Worm (Caenorhabditis elegans) whole organism, L3 larva: ENCODE measurements around the gene Y26E6A.2.

Source experiments
- R02D3.7 ChIP-seq: fragments of 150-350 bp; optimal IDR thresholded peaks from 2 replicates; lab custom pipeline; 2014; ENCODE audit warnings: missing biosample characterization, missing genetic modification characterization
- ZK546.5 ChIP-seq: sonication (generic microtip); optimal IDR thresholded peaks from 2 replicates; lab custom pipeline; 2017; ENCODE audit warnings: missing biosample characterization, missing genetic modification characterization
- ama-1 ChIP-seq: fragments of 150-350 bp; optimal IDR thresholded peaks from 2 replicates; lab custom pipeline; 2018
- ceh-16 ChIP-seq: sonication (generic microtip); optimal IDR thresholded peaks from 2 replicates; lab custom pipeline; 2017; ENCODE audit warnings: missing biosample characterization, missing genetic modification characterization
- ceh-28 ChIP-seq: fragments of 150-350 bp; optimal IDR thresholded peaks from 2 replicates; lab custom pipeline; 2014; ENCODE audit warnings: missing biosample characterization, missing genetic modification reagents, missing genetic modification characterization
- ceh-82 ChIP-seq: fragments of 150-350 bp; optimal IDR thresholded peaks from 2 replicates; lab custom pipeline; 2014; ENCODE audit warnings: missing biosample characterization, missing genetic modification characterization
- daf-12 ChIP-seq: fragments of 150-350 bp; optimal IDR thresholded peaks from 2 replicates; lab custom pipeline; 2014; ENCODE audit warnings: missing biosample characterization, missing genetic modification reagents, missing genetic modification characterization
- egl-27 ChIP-seq: sonication (generic microtip); optimal IDR thresholded peaks from 4 replicates; lab custom pipeline; 2017; ENCODE audit warnings: missing biosample characterization, missing genetic modification reagents, missing genetic modification characterization
- egl-5 ChIP-seq: fragments of 150-350 bp; optimal IDR thresholded peaks from 2 replicates; lab custom pipeline; 2017; ENCODE audit warnings: missing biosample characterization, missing genetic modification reagents, missing genetic modification characterization, inconsistent platforms
- elt-1 ChIP-seq: fragments of 150-350 bp; optimal IDR thresholded peaks from 2 replicates; lab custom pipeline; 2014; ENCODE audit warnings: missing biosample characterization, missing genetic modification characterization
- elt-2 ChIP-seq: sonication (generic microtip); optimal IDR thresholded peaks from 2 replicates; lab custom pipeline; 2016; ENCODE audit warnings: missing genetic modification reagents, mild to moderate bottlenecking, missing genetic modification characterization, missing compliant biosample characterization
- elt-3 ChIP-seq, 3 experiments: fragments of 150-350 bp in 1 of 3; sonication (generic microtip) in 2 of 3; optimal IDR thresholded peaks; 2 replicates in 2 of 3; 4 replicates in 1 of 3; lab custom pipeline; 2014 to 2017; ENCODE audit warnings: missing biosample characterization in 3 of 3, missing genetic modification characterization in 3 of 3
- eor-1 ChIP-seq, 2 experiments: fragments of 150-350 bp; optimal IDR thresholded peaks; 2 replicates each; lab custom pipeline; 2014 to 2018; ENCODE audit warnings: missing biosample characterization in 2 of 2, missing genetic modification characterization in 2 of 2
- fkh-10 ChIP-seq: sonication (generic microtip); optimal IDR thresholded peaks from 2 replicates; lab custom pipeline; 2017; ENCODE audit warnings: missing biosample characterization, missing genetic modification reagents, missing genetic modification characterization
- fkh-2 ChIP-seq: fragments of 150-350 bp; optimal IDR thresholded peaks from 2 replicates; lab custom pipeline; 2014; ENCODE audit warnings: missing biosample characterization, missing genetic modification reagents, missing genetic modification characterization
- fos-1 ChIP-seq: fragments of 150-350 bp; optimal IDR thresholded peaks from 2 replicates; lab custom pipeline; 2014; ENCODE audit warnings: missing biosample characterization, missing genetic modification characterization
- hmg-11 ChIP-seq: sonication (generic microtip); optimal IDR thresholded peaks from 2 replicates; lab custom pipeline; 2016; ENCODE audit warnings: missing genetic modification characterization, missing compliant biosample characterization
- jun-1 ChIP-seq: fragments of 150-350 bp; optimal IDR thresholded peaks from 2 replicates; lab custom pipeline; 2014; ENCODE audit warnings: missing biosample characterization, missing genetic modification reagents, missing genetic modification characterization
- lin-15B ChIP-seq: fragments of 150-350 bp; optimal IDR thresholded peaks from 2 replicates; lab custom pipeline; 2014; ENCODE audit warnings: missing biosample characterization, missing genetic modification characterization
- lin-39 ChIP-seq: fragments of 150-350 bp; optimal IDR thresholded peaks from 2 replicates; lab custom pipeline; 2018; ENCODE audit warnings: missing biosample characterization, missing genetic modification reagents, missing genetic modification characterization
- lsy-12 ChIP-seq: sonication (generic microtip); optimal IDR thresholded peaks from 2 replicates; lab custom pipeline; 2016; ENCODE audit warnings: mild to moderate bottlenecking, missing genetic modification characterization, missing compliant biosample characterization
- mdl-1 ChIP-seq: fragments of 150-350 bp; optimal IDR thresholded peaks from 2 replicates; lab custom pipeline; 2014; ENCODE audit warnings: missing biosample characterization, missing genetic modification characterization
- mml-1 ChIP-seq: fragments of 150-350 bp; sonication (generic microtip); optimal IDR thresholded peaks from 3 replicates; lab custom pipeline; 2014; ENCODE audit warnings: missing biosample characterization, missing genetic modification characterization
- nfya-1 ChIP-seq: sonication (generic microtip); optimal IDR thresholded peaks from 2 replicates; lab custom pipeline; 2017; ENCODE audit warnings: missing genetic modification characterization, mild to moderate bottlenecking, missing compliant biosample characterization, antibody characterized with exemption, moderate library complexity; ENCODE audit not compliant: insufficient read depth
- nhr-11 ChIP-seq: fragments of 150-350 bp; optimal IDR thresholded peaks from 2 replicates; lab custom pipeline; 2014; ENCODE audit warnings: missing biosample characterization, missing genetic modification characterization
- nhr-23 ChIP-seq: fragments of 150-350 bp; optimal IDR thresholded peaks from 2 replicates; lab custom pipeline; 2014; ENCODE audit warnings: missing biosample characterization, missing genetic modification reagents, missing genetic modification characterization
- nhr-237 ChIP-seq: fragments of 150-350 bp; optimal IDR thresholded peaks from 2 replicates; lab custom pipeline; 2014; ENCODE audit warnings: missing biosample characterization, missing genetic modification characterization
- nhr-28 ChIP-seq: fragments of 150-350 bp; optimal IDR thresholded peaks from 2 replicates; lab custom pipeline; 2014; ENCODE audit warnings: missing biosample characterization, missing genetic modification characterization
- nhr-43 ChIP-seq: sonication (generic microtip); optimal IDR thresholded peaks from 2 replicates; lab custom pipeline; 2016; ENCODE audit warnings: mild to moderate bottlenecking, missing genetic modification characterization, missing compliant biosample characterization; ENCODE audit not compliant: poor library complexity, severe bottlenecking
- nhr-76 ChIP-seq: fragments of 150-350 bp; sonication (generic microtip); optimal IDR thresholded peaks from 5 replicates; lab custom pipeline; 2014; ENCODE audit warnings: missing biosample characterization, missing genetic modification characterization
- pha-4 ChIP-seq: fragments of 150-350 bp; optimal IDR thresholded peaks from 2 replicates; lab custom pipeline; 2014; ENCODE audit warnings: missing biosample characterization, missing genetic modification reagents, missing genetic modification characterization
- pqm-1 ChIP-seq: fragments of 150-350 bp; optimal IDR thresholded peaks from 2 replicates; lab custom pipeline; 2017; ENCODE audit warnings: missing biosample characterization, missing genetic modification characterization, inconsistent platforms
- sea-2 ChIP-seq: fragments of 150-350 bp; sonication (generic microtip); optimal IDR thresholded peaks from 4 replicates; lab custom pipeline; 2014; ENCODE audit warnings: missing biosample characterization, missing genetic modification reagents, missing genetic modification characterization
- snpc-4 ChIP-seq: fragments of 150-350 bp; optimal IDR thresholded peaks from 2 replicates; lab custom pipeline; 2014; ENCODE audit warnings: missing biosample characterization, missing genetic modification characterization
- tbx-2 ChIP-seq: sonication (generic microtip); optimal IDR thresholded peaks from 2 replicates; lab custom pipeline; 2016; ENCODE audit warnings: mild to moderate bottlenecking, missing genetic modification characterization, missing compliant biosample characterization
- unc-39 ChIP-seq: sonication (generic microtip); optimal IDR thresholded peaks from 4 replicates; lab custom pipeline; 2017; ENCODE audit warnings: missing biosample characterization, missing genetic modification characterization
- unc-62 ChIP-seq: fragments of 150-350 bp; sonication (generic microtip); optimal IDR thresholded peaks from 4 replicates; lab custom pipeline; 2014; ENCODE audit warnings: missing biosample characterization, missing genetic modification reagents, missing genetic modification characterization
- ztf-4 ChIP-seq: fragments of 150-350 bp; optimal IDR thresholded peaks from 2 replicates; lab custom pipeline; 2014; ENCODE audit warnings: missing biosample characterization, missing genetic modification characterization

The Y26E6A.2 gene

DNA sequence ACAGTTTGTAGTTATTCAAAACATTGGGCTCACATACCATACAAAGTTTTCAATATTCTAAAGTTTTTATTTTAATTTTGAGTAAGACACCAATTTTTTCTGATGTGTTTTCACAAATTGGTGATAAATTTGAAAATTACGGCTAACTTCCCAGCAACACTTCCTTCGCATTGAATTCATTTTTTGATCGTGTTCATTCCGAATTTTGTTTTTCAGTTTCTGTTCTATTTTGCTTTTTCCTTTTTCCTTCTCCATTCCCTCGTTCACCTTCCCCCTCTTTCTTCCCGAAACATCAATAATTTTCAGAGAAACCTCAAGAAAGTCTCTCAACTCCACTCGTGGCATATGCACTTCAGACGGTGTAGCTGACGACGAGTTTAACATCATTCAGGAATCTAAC is 34.6 kb upstream of the Y26E6A.2 start, which contains the start of gene alg-1:
Gene alg-1 (plus strand): TSS at position 301 of the 400 bp plus-strand sequence.
- TF ChIP-seq nhr-237, result no peak
- no peak for TF ChIP-seq nhr-23 (tag; lab: Kevin White, UChicago)
- TF ChIP-seq mml-1 (tag; lab: Kevin White, UChicago), result no peak
- no peak for TF ChIP-seq elt-3 (tag; optimal IDR thresholded peaks at IDR 0.05; lab: Kevin White, UChicago)
- TF ChIP-seq nfya-1 (tag; lab: Kevin White, UChicago), result no peak
- no peak for TF ChIP-seq ztf-4 (tag; lab: Kevin White, UChicago)
- TF ChIP-seq fos-1 (tag; lab: Kevin White, UChicago), result no peak
- no peak for TF ChIP-seq nhr-43 (tag; lab: Kevin White, UChicago)
- no peak for TF ChIP-seq fkh-2 (tag; lab: Kevin White, UChicago)

DNA sequence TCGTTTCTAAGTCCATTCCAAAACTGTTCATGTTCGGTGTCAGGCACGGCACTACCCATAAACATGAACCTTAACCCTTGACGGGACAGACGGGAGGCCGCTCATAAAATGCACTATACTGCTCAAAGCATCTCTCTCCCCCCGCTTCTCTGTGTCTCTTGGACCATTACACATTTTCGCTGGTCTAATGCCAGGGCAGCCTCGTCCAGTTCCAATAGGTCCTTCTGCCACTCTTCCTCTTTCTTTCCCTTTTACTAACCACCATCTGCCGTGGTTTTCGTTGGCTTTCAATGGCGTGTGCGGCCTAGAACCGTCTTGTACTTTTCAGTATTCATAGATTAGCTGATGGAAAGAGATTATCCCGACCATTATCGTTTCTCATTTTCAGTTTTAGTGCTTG is 34.0 kb upstream of the Y26E6A.2 start:
- TF ChIP-seq R02D3.7 (tag; lab: Kevin White, UChicago) (no peak), pqm-1 (tag; lab: Kevin White, UChicago) (no peak), hmg-11 (peak; percentile 65), unc-39 (tag; lab: Kevin White, UChicago) (no peak), sea-2 (GFP tag; lab: Kevin White, UChicago) (no peak), nhr-11 (tag; lab: Kevin White, UChicago) (no peak), egl-27 (tag; lab: Kevin White, UChicago) (no peak), lin-39 (tag; lab: Kevin White, UChicago) (peak; percentile 53), egl-5 (tag; lab: Kevin White, UChicago) (peak; percentile 51), daf-12 (no peak)

DNA sequence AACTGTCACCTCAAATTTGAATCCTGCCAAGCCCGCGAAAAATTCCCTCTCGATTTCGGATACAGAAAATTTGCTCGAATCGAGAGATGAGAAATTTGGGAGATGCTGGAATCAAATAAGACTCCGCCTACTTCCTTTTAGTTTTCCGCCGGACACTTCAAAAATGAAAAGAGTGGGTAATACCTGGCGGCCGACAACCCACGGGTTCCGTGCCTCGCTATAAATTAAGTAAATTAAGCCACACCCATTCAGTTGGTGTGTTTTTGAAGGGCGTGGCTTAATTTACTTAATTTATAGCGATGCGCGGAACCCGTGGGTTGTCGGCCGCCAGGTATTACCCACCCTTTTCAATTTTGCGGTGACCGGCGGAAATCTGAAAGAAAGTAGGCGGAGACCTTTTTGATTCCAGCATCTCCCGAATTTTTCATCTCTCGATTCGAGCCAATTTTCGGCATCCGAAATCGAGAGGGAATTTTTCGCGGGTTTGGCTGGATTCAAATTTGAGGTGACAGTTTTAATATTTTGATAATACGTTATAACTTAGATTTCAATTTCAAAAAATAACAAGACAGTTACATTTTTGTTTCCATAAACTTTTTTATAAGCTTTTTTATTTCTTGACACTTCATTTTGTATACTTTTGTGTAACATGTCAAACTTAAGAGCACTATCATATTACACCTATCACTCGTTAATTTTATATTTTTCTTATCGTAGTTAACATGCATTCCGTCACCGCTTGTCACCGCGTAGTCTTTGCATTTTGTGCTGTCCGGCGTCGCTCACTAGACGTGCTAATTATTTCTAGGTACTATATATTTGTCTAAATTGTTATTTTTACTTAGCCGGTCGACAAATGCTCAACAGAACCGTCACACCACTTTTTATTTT is 32.7 kb upstream of the Y26E6A.2 start:
- TF ChIP-seq nhr-43 (tag; lab: Kevin White, UChicago) (no peak), pqm-1 (tag; lab: Kevin White, UChicago) (peak; percentile 44), elt-2 (tag; lab: Kevin White, UChicago) (peak; percentile 76)

DNA sequence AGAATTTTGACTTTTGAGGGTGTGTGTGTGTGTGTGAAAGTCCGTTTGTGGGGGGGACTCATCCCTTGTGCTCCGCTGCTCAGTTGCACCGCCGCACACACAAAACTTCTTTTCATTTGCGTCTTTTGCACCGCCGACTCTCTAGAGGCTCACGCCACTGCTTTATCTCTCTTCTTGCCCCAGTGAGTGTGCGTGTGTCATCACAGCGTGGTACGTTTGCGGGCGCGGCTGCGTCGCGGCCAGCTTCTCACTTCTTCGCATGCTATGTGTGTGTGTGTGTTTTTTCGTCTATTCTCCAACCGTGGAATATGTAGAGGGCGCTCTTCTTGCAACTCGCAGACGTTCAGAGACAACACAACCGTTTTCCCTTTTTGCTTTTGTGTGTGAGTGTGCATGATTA is 31.3 kb upstream of the Y26E6A.2 start:
- TF ChIP-seq elt-2 (tag; lab: Kevin White, UChicago), result peak; percentile 23
- TF ChIP-seq lsy-12 (tag; lab: Kevin White, UChicago), result no peak
- no peak for TF ChIP-seq ama-1 (lab: Kevin White, UChicago)
- peak; percentile 32 for TF ChIP-seq pha-4
- TF ChIP-seq lin-15B (tag; lab: Kevin White, UChicago), result peak; percentile 65
- peak; percentile 36 for TF ChIP-seq mdl-1 (tag; lab: Kevin White, UChicago)
- no peak for TF ChIP-seq egl-5 (tag; lab: Kevin White, UChicago)
- TF ChIP-seq unc-62 (GFP tag; lab: Kevin White, UChicago), result peak; percentile 31
- no peak for TF ChIP-seq daf-12
- TF ChIP-seq nfya-1 (tag; lab: Kevin White, UChicago), result peak; percentile 83
- peak; percentile 92 for TF ChIP-seq hmg-11
- TF ChIP-seq fkh-10 (GFP tag; lab: Kevin White, UChicago), result peak; percentile 58
- TF ChIP-seq ZK546.5, result no peak
- TF ChIP-seq ceh-16 (tag; lab: Kevin White, UChicago), result no peak
- no peak for TF ChIP-seq ceh-82 (tag; lab: Kevin White, UChicago)
- TF ChIP-seq elt-1 (tag; lab: Kevin White, UChicago), result no peak
- TF ChIP-seq eor-1 (tag; optimal IDR thresholded peaks at IDR 0.05; lab: Kevin White, UChicago), result no peak
- peak; percentile 94 for TF ChIP-seq lin-39 (tag; lab: Kevin White, UChicago)
- no peak for TF ChIP-seq nhr-28 (tag; lab: Kevin White, UChicago)
- peak; percentile 84 for TF ChIP-seq snpc-4 (tag; lab: Kevin White, UChicago)
- TF ChIP-seq tbx-2, result peak; percentile 50
- no peak for TF ChIP-seq jun-1
- TF ChIP-seq egl-27 (tag; lab: Kevin White, UChicago), result no peak
- TF ChIP-seq R02D3.7 (tag; lab: Kevin White, UChicago), result peak; percentile 21
- no peak for TF ChIP-seq nhr-76 (tag; lab: Kevin White, UChicago)
- no peak for TF ChIP-seq ceh-28
- no peak for TF ChIP-seq sea-2 (GFP tag; lab: Kevin White, UChicago)
- TF ChIP-seq, all 47 proteins: peak for 12
